Fruit fly (Drosophila melanogaster) whole organism, embryonic: ENCODE results near the gene CG43338.

Experiments used
- Abd-B ChIP-seq: fragments of 200-800 bp; sonication (Bioruptor generic); optimal IDR thresholded peaks from 2 replicates; lab custom pipeline; 2018; ENCODE audit warnings: missing biosample characterization, mild to moderate bottlenecking, missing genetic modification characterization, moderate library complexity
- Bteb2 ChIP-seq: fragments of 200-800 bp; sonication (Bioruptor generic); optimal IDR thresholded peaks from 2 replicates; lab custom pipeline; 2016; ENCODE audit warnings: missing biosample characterization, missing genetic modification characterization
- CG15269 ChIP-seq: fragments of 200-800 bp; sonication (Bioruptor generic); optimal IDR thresholded peaks from 2 replicates; lab custom pipeline; 2018; ENCODE audit warnings: missing biosample characterization, mild to moderate bottlenecking, missing genetic modification characterization, moderate library complexity
- CG17186 ChIP-seq: fragments of 200-800 bp; sonication (Bioruptor generic); optimal IDR thresholded peaks from 3 replicates; lab custom pipeline; 2017; ENCODE audit warnings: missing biosample characterization, missing genetic modification reagents, missing genetic modification characterization
- CG17328 ChIP-seq: fragments of 200-800 bp; sonication (Bioruptor generic); IDR thresholded peaks from 2 replicates; pipeline ENCODE4 v1.3.6; 2022; ENCODE audit warnings: missing biosample characterization, missing genetic modification characterization
- CG33557 ChIP-seq: fragments of 200-800 bp; sonication (Bioruptor generic); optimal IDR thresholded peaks from 2 replicates; lab custom pipeline; 2019; ENCODE audit warnings: missing biosample characterization, mild to moderate bottlenecking, missing genetic modification characterization, moderate library complexity
- CG42726 ChIP-seq: fragments of 200-800 bp; sonication (Bioruptor generic); IDR thresholded peaks from 2 replicates; pipeline ENCODE4 v1.3.6; 2022; ENCODE audit warnings: missing biosample characterization, missing genetic modification characterization; ENCODE audit not compliant: partially characterized antibody
- CG6272 ChIP-seq: fragments of 200-800 bp; sonication (Bioruptor generic); IDR thresholded peaks from 2 replicates; pipeline ENCODE4 v1.3.6; 2022; ENCODE audit warnings: missing biosample characterization, missing genetic modification characterization
- CG6654 ChIP-seq: fragments of 200-800 bp; sonication (Bioruptor generic); optimal IDR thresholded peaks from 2 replicates; lab custom pipeline; 2017; ENCODE audit warnings: missing biosample characterization, mild to moderate bottlenecking, missing genetic modification characterization
- CG6854 ChIP-seq: fragments of 200-800 bp; sonication (Bioruptor generic); optimal IDR thresholded peaks from 3 replicates; lab custom pipeline; 2017; ENCODE audit warnings: missing biosample characterization, mild to moderate bottlenecking, missing genetic modification characterization
- CG7357 ChIP-seq: fragments of 200-800 bp; sonication (Bioruptor generic); IDR thresholded peaks from 3 replicates; pipeline ENCODE4 v1.3.6; 2022; ENCODE audit warnings: missing biosample characterization, missing genetic modification characterization
- CG7372 ChIP-seq: fragments of 200-800 bp; sonication (Bioruptor generic); IDR thresholded peaks from 2 replicates; pipeline ENCODE4 v1.3.6; 2022; ENCODE audit warnings: missing biosample characterization, missing genetic modification characterization
- CG7963 ChIP-seq: fragments of 200-800 bp; sonication (Bioruptor generic); IDR thresholded peaks from 3 replicates; pipeline ENCODE4 v1.3.6; 2022; ENCODE audit warnings: missing biosample characterization, missing genetic modification characterization; ENCODE audit not compliant: partially characterized antibody
- CG7987 ChIP-seq: fragments of 200-800 bp; sonication (Bioruptor generic); optimal IDR thresholded peaks from 2 replicates; lab custom pipeline; 2018; ENCODE audit warnings: missing biosample characterization, mild to moderate bottlenecking, missing genetic modification characterization, moderate library complexity
- CG8290 ChIP-seq, 3 experiments: fragments of 200-800 bp; sonication (Bioruptor generic); optimal IDR thresholded peaks; 2 replicates each; lab custom pipeline; 2016 to 2019; ENCODE audit warnings: missing biosample characterization in 3 of 3, missing genetic modification characterization in 3 of 3, mild to moderate bottlenecking in 2 of 3, moderate library complexity in 1 of 3
- CrebB ChIP-seq: fragments of 200-800 bp; sonication (Bioruptor generic); optimal IDR thresholded peaks from 3 replicates; lab custom pipeline; 2018; ENCODE audit warnings: missing biosample characterization, mild to moderate bottlenecking, missing genetic modification characterization
- D19A ChIP-seq: fragments of 200-800 bp; optimal IDR thresholded peaks from 3 replicates; lab custom pipeline; 2019; ENCODE audit warnings: missing biosample characterization, mild to moderate bottlenecking, missing genetic modification characterization, moderate library complexity
- Gug ChIP-seq: fragments of 200-800 bp; sonication (Bioruptor generic); IDR thresholded peaks from 4 replicates; pipeline ENCODE4 v1.3.6; 2022; ENCODE audit warnings: missing biosample characterization, missing genetic modification characterization
- Hr51 ChIP-seq, 2 experiments: fragments of 200-800 bp; sonication (Bioruptor generic); optimal IDR thresholded peaks; 2 replicates in 1 of 2; 3 replicates in 1 of 2; lab custom pipeline; 2016 to 2018; ENCODE audit warnings: missing biosample characterization in 2 of 2, missing genetic modification characterization in 2 of 2, mild to moderate bottlenecking in 1 of 2, moderate library complexity in 1 of 2
- Jarid2 ChIP-seq: fragments of 200-800 bp; sonication (Bioruptor generic); optimal IDR thresholded peaks from 3 replicates; lab custom pipeline; 2017; ENCODE audit warnings: mild to moderate bottlenecking, missing biosample characterization, missing genetic modification reagents, missing genetic modification characterization
- MTF-1 ChIP-seq: fragments of 200-800 bp; sonication (Bioruptor generic); optimal IDR thresholded peaks from 2 replicates; lab custom pipeline; 2018; ENCODE audit warnings: missing biosample characterization, mild to moderate bottlenecking, missing genetic modification characterization, borderline replicate concordance
- Meics ChIP-seq: fragments of 200-800 bp; sonication (Bioruptor generic); optimal IDR thresholded peaks from 2 replicates; lab custom pipeline; 2017; ENCODE audit warnings: missing biosample characterization, mild to moderate bottlenecking, missing genetic modification characterization
- Myb ChIP-seq: fragments of 200-800 bp; sonication (Bioruptor generic); optimal IDR thresholded peaks from 2 replicates; lab custom pipeline; 2016; ENCODE audit warnings: missing biosample characterization, missing genetic modification characterization
- Oaz ChIP-seq: fragments of 200-800 bp; sonication (Bioruptor generic); IDR thresholded peaks from 2 replicates; pipeline ENCODE4 v1.3.6; 2022; ENCODE audit warnings: missing biosample characterization, missing genetic modification characterization
- Opbp ChIP-seq: fragments of 200-800 bp; sonication (Bioruptor generic); IDR thresholded peaks from 3 replicates; pipeline ENCODE4 v1.3.6; 2022; ENCODE audit warnings: missing biosample characterization, missing genetic modification characterization; ENCODE audit not compliant: partially characterized antibody
- abd-A ChIP-seq: fragments of 200-800 bp; sonication (Bioruptor generic); optimal IDR thresholded peaks from 3 replicates; lab custom pipeline; 2019; ENCODE audit warnings: missing biosample characterization, mild to moderate bottlenecking, missing genetic modification characterization, moderate library complexity
- ac ChIP-seq: fragments of 200-800 bp; sonication (Bioruptor generic); optimal IDR thresholded peaks from 3 replicates; lab custom pipeline; 2017; ENCODE audit warnings: missing biosample characterization, mild to moderate bottlenecking, missing genetic modification characterization
- ato ChIP-seq: fragments of 200-800 bp; sonication (Bioruptor generic); IDR thresholded peaks from 2 replicates; pipeline ENCODE4 v1.3.6; 2022; ENCODE audit warnings: missing biosample characterization, missing genetic modification characterization; ENCODE audit not compliant: partially characterized antibody
- bab2 ChIP-seq: fragments of 200-800 bp; sonication (Bioruptor generic); optimal IDR thresholded peaks from 2 replicates; lab custom pipeline; 2016; ENCODE audit warnings: missing biosample characterization, missing genetic modification characterization
- br ChIP-seq: fragments of >200 bp; optimal IDR thresholded peaks from 2 replicates; lab custom pipeline; 2017
- chn ChIP-seq: fragments of 200-800 bp; sonication (Bioruptor generic); optimal IDR thresholded peaks from 2 replicates; lab custom pipeline; 2016; ENCODE audit warnings: missing biosample characterization, missing genetic modification characterization
- cwo ChIP-seq: fragments of 200-800 bp; sonication (Bioruptor generic); optimal IDR thresholded peaks from 3 replicates; lab custom pipeline; 2017; ENCODE audit warnings: missing biosample characterization, missing genetic modification characterization, mild to moderate bottlenecking, moderate library complexity, missing genetic modification reagents
- disco-r ChIP-seq: fragments of 200-800 bp; sonication (Bioruptor generic); optimal IDR thresholded peaks from 2 replicates; lab custom pipeline; 2016; ENCODE audit warnings: missing biosample characterization, missing genetic modification characterization
- gem ChIP-seq: fragments of 200-800 bp; sonication (Bioruptor generic); optimal IDR thresholded peaks from 2 replicates; lab custom pipeline; 2019; ENCODE audit warnings: missing biosample characterization, mild to moderate bottlenecking, missing genetic modification characterization, moderate library complexity
- grau ChIP-seq: fragments of 200-800 bp; optimal IDR thresholded peaks from 3 replicates; lab custom pipeline; 2019; ENCODE audit warnings: missing biosample characterization, mild to moderate bottlenecking, missing genetic modification characterization, moderate library complexity
- jing ChIP-seq: fragments of 200-800 bp; sonication (Bioruptor generic); optimal IDR thresholded peaks from 2 replicates; lab custom pipeline; 2018; ENCODE audit warnings: missing biosample characterization, mild to moderate bottlenecking, missing genetic modification characterization
- kah ChIP-seq: fragments of 200-800 bp; sonication (Bioruptor generic); optimal IDR thresholded peaks from 2 replicates; lab custom pipeline; 2018; ENCODE audit warnings: missing biosample characterization, mild to moderate bottlenecking, missing genetic modification characterization
- kay ChIP-seq: fragments of 200-800 bp; sonication (Bioruptor generic); optimal IDR thresholded peaks from 2 replicates; lab custom pipeline; 2016; ENCODE audit warnings: missing biosample characterization, missing genetic modification characterization
- mld ChIP-seq: fragments of 200-800 bp; sonication (Bioruptor generic); IDR thresholded peaks from 3 replicates; pipeline ENCODE4 v1.3.6; 2022; ENCODE audit warnings: missing biosample characterization, missing genetic modification characterization; ENCODE audit not compliant: partially characterized antibody
- odd ChIP-seq: fragments of 200-800 bp; sonication (Bioruptor generic); optimal IDR thresholded peaks from 2 replicates; lab custom pipeline; 2017; ENCODE audit warnings: missing biosample characterization, mild to moderate bottlenecking, missing genetic modification characterization
- onecut ChIP-seq: fragments of 200-800 bp; sonication (Bioruptor generic); IDR thresholded peaks from 2 replicates; pipeline ENCODE4 v1.3.6; 2022; ENCODE audit warnings: missing biosample characterization, missing genetic modification characterization
- peb ChIP-seq: fragments of 200-800 bp; sonication (Bioruptor generic); IDR thresholded peaks from 2 replicates; pipeline ENCODE4 v1.3.6; 2022; ENCODE audit warnings: missing biosample characterization, missing genetic modification characterization
- schlank ChIP-seq: fragments of 200-800 bp; sonication (Bioruptor generic); optimal IDR thresholded peaks from 2 replicates; lab custom pipeline; 2018; ENCODE audit warnings: missing biosample characterization, mild to moderate bottlenecking, missing genetic modification characterization
- sima ChIP-seq: fragments of 200-800 bp; sonication (Bioruptor generic); optimal IDR thresholded peaks from 2 replicates; lab custom pipeline; 2016; ENCODE audit warnings: missing biosample characterization, missing genetic modification characterization
- sna ChIP-seq: fragments of 200-800 bp; sonication (Bioruptor generic); IDR thresholded peaks from 2 replicates; pipeline ENCODE4 v1.3.6; 2022; ENCODE audit warnings: missing biosample characterization, missing genetic modification characterization; ENCODE audit not compliant: partially characterized antibody
- tin ChIP-seq: fragments of 200-800 bp; sonication (Bioruptor generic); optimal IDR thresholded peaks from 3 replicates; lab custom pipeline; 2016; ENCODE audit warnings: missing biosample characterization, missing genetic modification characterization
- tup ChIP-seq: fragments of 200-800 bp; sonication (Bioruptor generic); optimal IDR thresholded peaks from 2 replicates; lab custom pipeline; 2016; ENCODE audit warnings: missing biosample characterization, mild to moderate bottlenecking, missing genetic modification characterization, moderate library complexity
- vnd ChIP-seq: fragments of 200-800 bp; sonication (Bioruptor generic); IDR thresholded peaks from 3 replicates; pipeline ENCODE4 v1.3.6; 2022; ENCODE audit warnings: missing biosample characterization, missing genetic modification characterization; ENCODE audit not compliant: partially characterized antibody
- zen2 ChIP-seq: fragments of 200-800 bp; sonication (Bioruptor generic); IDR thresholded peaks from 3 replicates; pipeline ENCODE4 v1.3.6; 2022; ENCODE audit warnings: missing biosample characterization, missing genetic modification characterization; ENCODE audit not compliant: partially characterized antibody

CG43338 gene

DNA sequence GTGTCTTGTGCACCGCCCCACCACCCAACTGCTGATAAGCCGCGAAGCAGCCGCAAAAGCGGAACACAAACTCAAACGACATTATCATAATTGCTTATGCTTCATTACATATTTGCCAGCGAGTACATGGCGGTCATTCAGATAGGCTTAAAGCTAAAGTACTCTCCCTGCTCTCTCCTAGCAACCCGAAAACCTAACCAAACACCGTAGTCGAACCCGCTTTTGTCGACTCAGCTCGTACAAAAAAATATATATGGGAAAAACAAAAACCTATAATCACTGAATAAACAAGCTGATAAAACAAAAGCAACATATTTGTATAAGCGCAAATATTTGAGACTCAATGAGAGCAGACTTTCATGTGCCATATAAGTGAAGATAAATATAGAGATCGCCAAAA lies 44.1 kb downstream of the CG43338 start (continued):
- TF ChIP-seq Myb, result peak; percentile 70
- TF ChIP-seq CG17186 (GFP tag; lab: Kevin White, UChicago), result peak; percentile 32
- peak; percentile 71 for TF ChIP-seq onecut (GFP tag; lab: Robert Waterston, UW)
- TF ChIP-seq peb (GFP tag; lab: Robert Waterston, UW), result no peak; the same call in 1 of the 2 replicates
- TF ChIP-seq sna (GFP tag; lab: Robert Waterston, UW), result no peak
- peak; percentile 91 for TF ChIP-seq bab2
- TF ChIP-seq sima (GFP tag; lab: Kevin White, UChicago), result peak; percentile 54
- TF ChIP-seq ac, result peak; percentile 69
- no peak for TF ChIP-seq CG7963 (GFP tag; lab: Robert Waterston, UW)
- TF ChIP-seq Jarid2 (GFP tag; lab: Kevin White, UChicago), result peak; percentile 64
- TF ChIP-seq vnd, result no peak
- TF ChIP-seq D19A (tag; lab: Kevin White, UChicago), result peak; percentile 43
- TF ChIP-seq CG8290 (GFP tag; optimal IDR thresholded peaks at IDR 0.05; lab: Kevin White, UChicago), result peak; percentile 55
- peak; percentile 56 to 83 for TF ChIP-seq CG8290 (tag; optimal IDR thresholded peaks at IDR 0.05; lab: Kevin White, UChicago)
- peak; percentile 79 for TF ChIP-seq Bteb2 (GFP tag; lab: Kevin White, UChicago)
- TF ChIP-seq ato, result no peak
- TF ChIP-seq CG6654 (GFP tag; lab: Kevin White, UChicago), result peak; percentile 22
- TF ChIP-seq Hr51 (GFP tag; optimal IDR thresholded peaks at IDR 0.05; lab: Kevin White, UChicago), result peak; percentile 59 to 83
- peak; percentile 13 for TF ChIP-seq tin (GFP tag; lab: Kevin White, UChicago)
- no peak for TF ChIP-seq CG7357
- TF ChIP-seq schlank (tag; lab: Kevin White, UChicago), result peak; percentile 84
- TF ChIP-seq mld, result no peak
- peak; percentile 83 for TF ChIP-seq cwo
- peak; percentile 65 for TF ChIP-seq grau (tag; lab: Kevin White, UChicago)
- no peak for TF ChIP-seq Opbp
- no peak for TF ChIP-seq Abd-B
- TF ChIP-seq CrebB (tag; lab: Kevin White, UChicago), result peak; percentile 88
- peak; percentile 76 for TF ChIP-seq disco-r (GFP tag; lab: Kevin White, UChicago)
- peak; percentile 74 for TF ChIP-seq CG6854
- TF ChIP-seq abd-A (tag; lab: Kevin White, UChicago), result no peak
- TF ChIP-seq odd (GFP tag; lab: Kevin White, UChicago), result peak; percentile 93
- peak; percentile 33 for TF ChIP-seq chn
- TF ChIP-seq Meics, result peak; percentile 85
- TF ChIP-seq CG17328 (GFP tag; lab: Robert Waterston, UW), result peak; percentile 59
- TF ChIP-seq tup (GFP tag; lab: Kevin White, UChicago), result peak; percentile 47
- no peak for TF ChIP-seq Gug (GFP tag; lab: Robert Waterston, UW)
- TF ChIP-seq kah (GFP tag; lab: Kevin White, UChicago), result peak; percentile 56
- TF ChIP-seq jing (GFP tag; lab: Kevin White, UChicago), result no peak
- TF ChIP-seq zen2 (GFP tag; lab: Robert Waterston, UW), result no peak
- TF ChIP-seq CG15269 (tag; lab: Kevin White, UChicago), result peak; percentile 76
- TF ChIP-seq Oaz (GFP tag; lab: Robert Waterston, UW), result no peak
- no peak for TF ChIP-seq CG42726 (GFP tag; lab: Robert Waterston, UW)
- TF ChIP-seq CG7372 (GFP tag; lab: Robert Waterston, UW), result no peak
- TF ChIP-seq gem (tag; lab: Kevin White, UChicago), result peak; percentile 83
- TF ChIP-seq CG6272 (GFP tag; lab: Robert Waterston, UW), result no peak
- peak; percentile 93 for TF ChIP-seq CG7987 (GFP tag; lab: Kevin White, UChicago)
- TF ChIP-seq br (lab: Kevin White, UChicago), result no peak
- TF ChIP-seq CG33557 (GFP tag; lab: Kevin White, UChicago), result peak; percentile 64
- TF ChIP-seq kay (GFP tag; lab: Kevin White, UChicago), result peak; percentile 79
- peak; percentile 74 for TF ChIP-seq MTF-1 (GFP tag; lab: Kevin White, UChicago)
